Fruit fly (Drosophila melanogaster) whole organism, wandering third instar larva: Measurements from ENCODE around the gene CG9338.

Source experiments
- Abd-B ChIP-seq: fragments of >200 bp; optimal IDR thresholded peaks from 2 replicates; lab custom pipeline; 2017; ENCODE audit warnings: missing biosample characterization, missing genetic modification characterization
- CG32264 ChIP-seq: fragments of 200-800 bp; sonication (Bioruptor generic); optimal IDR thresholded peaks from 2 replicates; lab custom pipeline; 2016; ENCODE audit warnings: missing biosample characterization, missing genetic modification characterization
- CG9705 ChIP-seq: fragments of 200-800 bp; sonication (Bioruptor generic); optimal IDR thresholded peaks from 2 replicates; lab custom pipeline; 2018; ENCODE audit warnings: missing biosample characterization, mild to moderate bottlenecking, missing genetic modification characterization
- CrebA ChIP-seq: fragments of 200-800 bp; sonication (Bioruptor generic); optimal IDR thresholded peaks from 2 replicates; lab custom pipeline; 2016; ENCODE audit warnings: missing biosample characterization, mild to moderate bottlenecking, missing genetic modification characterization, borderline replicate concordance
- Dfd ChIP-seq: fragments of >200 bp; optimal IDR thresholded peaks from 2 replicates; lab custom pipeline; 2017; ENCODE audit warnings: missing biosample characterization, missing genetic modification characterization
- Dif ChIP-seq: fragments of 200-275, 200-300 bp; sonication (Bioruptor generic); optimal IDR thresholded peaks from 2 replicates; lab custom pipeline; 2018; ENCODE audit warnings: missing biosample characterization, missing genetic modification characterization; ENCODE audit not compliant: partially characterized antibody
- GATAd ChIP-seq: sonication (Bioruptor generic); optimal IDR thresholded peaks from 2 replicates; lab custom pipeline; 2016; ENCODE audit warnings: missing biosample characterization, missing genetic modification characterization
- HLH106 ChIP-seq: fragments of 200-800 bp; optimal IDR thresholded peaks from 3 replicates; lab custom pipeline; 2019; ENCODE audit warnings: missing biosample characterization, mild to moderate bottlenecking, missing genetic modification characterization, moderate library complexity
- Hnf4 ChIP-seq: fragments of 200-800 bp; sonication (Bioruptor generic); optimal IDR thresholded peaks from 2 replicates; lab custom pipeline; 2016; ENCODE audit warnings: missing biosample characterization, mild to moderate bottlenecking, missing genetic modification characterization
- Hr78 ChIP-seq: fragments of >200 bp; optimal IDR thresholded peaks from 2 replicates; lab custom pipeline; 2017; ENCODE audit warnings: missing biosample characterization, missing genetic modification characterization
- Jra ChIP-seq: sonication (Bioruptor generic); optimal IDR thresholded peaks from 2 replicates; lab custom pipeline; 2016; ENCODE audit warnings: missing biosample characterization, missing genetic modification characterization
- Mio ChIP-seq: sonication (Bioruptor generic); optimal IDR thresholded peaks from 2 replicates; lab custom pipeline; 2016; ENCODE audit warnings: missing biosample characterization, missing genetic modification characterization
- Myc ChIP-seq: fragments of >200 bp; optimal IDR thresholded peaks from 2 replicates; lab custom pipeline; 2017
- N ChIP-seq: fragments of >200 bp; optimal IDR thresholded peaks from 2 replicates; lab custom pipeline; 2018; ENCODE audit warnings: missing biosample characterization, missing external identifiers, missing genetic modification characterization
- OdsH ChIP-seq: fragments of 200-800 bp; sonication (Bioruptor generic); optimal IDR thresholded peaks from 2 replicates; lab custom pipeline; 2016; ENCODE audit warnings: missing biosample characterization, mild to moderate bottlenecking, missing genetic modification characterization
- Rel ChIP-seq, 2 experiments: fragments of 200-800 bp; sonication (Bioruptor generic) in 1 of 2; optimal IDR thresholded peaks; 2 replicates in 1 of 2; 3 replicates in 1 of 2; lab custom pipeline; 2016 to 2019; ENCODE audit warnings: mild to moderate bottlenecking in 2 of 2, missing biosample characterization in 2 of 2, missing genetic modification characterization in 2 of 2, moderate library complexity in 1 of 2
- Sp1 ChIP-seq: fragments of 200-800 bp; sonication (Bioruptor generic); optimal IDR thresholded peaks from 3 replicates; lab custom pipeline; 2019; ENCODE audit warnings: missing biosample characterization, mild to moderate bottlenecking, missing genetic modification characterization, moderate library complexity
- Vsx2 ChIP-seq: fragments of 200-300, 225-300 bp; sonication (Bioruptor generic); optimal IDR thresholded peaks from 2 replicates; lab custom pipeline; 2018; ENCODE audit warnings: missing biosample characterization, missing genetic modification characterization; ENCODE audit not compliant: partially characterized antibody
- br ChIP-seq: fragments of 200-800 bp; sonication (Bioruptor generic); optimal IDR thresholded peaks from 2 replicates; lab custom pipeline; 2016; ENCODE audit warnings: missing biosample characterization, missing genetic modification characterization
- brk ChIP-seq: fragments of 200-800 bp; sonication (Bioruptor generic); optimal IDR thresholded peaks from 2 replicates; lab custom pipeline; 2016; ENCODE audit warnings: missing biosample characterization, mild to moderate bottlenecking, missing genetic modification characterization
- dl ChIP-seq, 2 experiments: fragments of 175-275, 200-275 bp in 1 of 2; fragments of 200-275 bp in 1 of 2; sonication (Bioruptor generic); optimal IDR thresholded peaks; lab custom pipeline; 2018; ENCODE audit warnings: mild to moderate bottlenecking in 2 of 2, missing biosample characterization in 2 of 2, missing genetic modification characterization in 2 of 2, moderate library complexity in 2 of 2; ENCODE audit not compliant: partially characterized antibody in 2 of 2, insufficient read depth in 1 of 2
- dsf ChIP-seq: sonication (Bioruptor generic); optimal IDR thresholded peaks from 2 replicates; lab custom pipeline; 2016; ENCODE audit warnings: missing biosample characterization, missing genetic modification characterization, borderline replicate concordance
- ey ChIP-seq: fragments of 200-800 bp; sonication (Bioruptor generic); optimal IDR thresholded peaks from 2 replicates; lab custom pipeline; 2016; ENCODE audit warnings: missing biosample characterization, missing genetic modification characterization
- foxo ChIP-seq, 2 experiments: fragments of 200-800 bp; sonication (Bioruptor generic); optimal IDR thresholded peaks; 2 replicates in 1 of 2; 3 replicates in 1 of 2; lab custom pipeline; 2016 to 2017; ENCODE audit warnings: missing biosample characterization in 2 of 2, missing genetic modification characterization in 2 of 2
- fru ChIP-seq: fragments of 200-800 bp; sonication (Bioruptor generic); optimal IDR thresholded peaks from 3 replicates; lab custom pipeline; 2016; ENCODE audit warnings: missing biosample characterization, mild to moderate bottlenecking, missing genetic modification characterization
- h ChIP-seq: fragments of 200-800 bp; sonication (Bioruptor generic); optimal IDR thresholded peaks from 3 replicates; lab custom pipeline; 2016; ENCODE audit warnings: missing biosample characterization, mild to moderate bottlenecking, missing genetic modification characterization
- jim ChIP-seq: fragments of 175-275, 200-325 bp; sonication (Bioruptor generic); optimal IDR thresholded peaks from 2 replicates; lab custom pipeline; 2016; ENCODE audit warnings: missing biosample characterization, mild to moderate bottlenecking, missing genetic modification characterization
- lola ChIP-seq: fragments of >200 bp; optimal IDR thresholded peaks from 2 replicates; lab custom pipeline; 2017; ENCODE audit warnings: missing biosample characterization, missing genetic modification characterization
- pan ChIP-seq: fragments of >200 bp; optimal IDR thresholded peaks from 2 replicates; lab custom pipeline; 2017
- psq ChIP-seq: fragments of 200-800 bp; sonication (Bioruptor generic); optimal IDR thresholded peaks from 3 replicates; lab custom pipeline; 2017; ENCODE audit warnings: missing biosample characterization, mild to moderate bottlenecking, missing genetic modification characterization, moderate library complexity
- rgr ChIP-seq: fragments of 200-800 bp; sonication (Bioruptor generic); optimal IDR thresholded peaks from 3 replicates; lab custom pipeline; 2016; ENCODE audit warnings: missing biosample characterization, mild to moderate bottlenecking, missing genetic modification characterization
- sage ChIP-seq: fragments of 200-800 bp; sonication (Bioruptor generic); optimal IDR thresholded peaks from 2 replicates; lab custom pipeline; 2016; ENCODE audit warnings: missing biosample characterization, mild to moderate bottlenecking, missing genetic modification characterization
- sv ChIP-seq: fragments of 200-800 bp; sonication (Bioruptor generic); optimal IDR thresholded peaks from 3 replicates; lab custom pipeline; 2016; ENCODE audit warnings: missing biosample characterization, missing genetic modification characterization
- tai ChIP-seq: sonication (Bioruptor generic); optimal IDR thresholded peaks from 2 replicates; lab custom pipeline; 2016; ENCODE audit warnings: missing biosample characterization, missing genetic modification characterization
- usp ChIP-seq: fragments of >200 bp; optimal IDR thresholded peaks from 2 replicates; lab custom pipeline; 2017; ENCODE audit warnings: missing biosample characterization, missing genetic modification characterization
- woc ChIP-seq: sonication (Bioruptor generic); optimal IDR thresholded peaks from 2 replicates; lab custom pipeline; 2016; ENCODE audit warnings: missing biosample characterization, mild to moderate bottlenecking, missing genetic modification characterization

Gene CG9338

DNA sequence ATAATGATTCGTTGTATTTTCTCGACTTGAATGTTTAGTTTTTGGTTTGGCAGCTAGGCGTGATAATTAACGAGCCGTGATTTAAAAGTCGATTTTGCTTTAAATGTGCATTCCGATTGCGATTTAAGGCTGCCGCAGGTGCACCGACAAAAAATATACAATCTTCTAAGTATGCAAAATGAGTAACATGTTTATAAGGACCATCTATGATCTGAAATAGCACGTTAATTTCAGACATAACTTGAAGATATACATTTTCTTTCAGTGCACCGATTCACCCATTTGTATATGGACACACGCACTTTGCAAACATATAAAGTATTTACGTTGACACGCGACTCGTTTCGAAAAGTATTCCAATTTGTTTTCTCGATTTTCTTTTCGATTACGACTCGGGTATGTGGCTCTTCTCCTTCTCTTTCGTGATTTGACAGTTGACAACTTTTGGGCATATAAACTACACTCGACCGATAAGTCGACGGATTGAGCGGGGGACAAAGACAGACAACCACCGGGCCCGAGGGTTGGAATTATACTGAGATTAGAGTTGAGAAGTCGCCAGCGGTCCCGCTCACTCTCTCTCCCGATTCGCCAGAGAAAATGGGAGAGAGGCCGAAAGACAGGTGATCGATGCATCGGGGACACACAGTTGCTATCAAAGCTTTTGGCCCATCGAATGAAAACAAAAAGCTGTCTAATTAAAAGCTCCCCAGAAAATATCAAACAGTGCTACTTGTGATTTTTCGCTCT lies 25.0 kb downstream of the CG9338 start:
- TF ChIP-seq Hnf4 (GFP tag; lab: Kevin White, UChicago) = no peak
- TF ChIP-seq pan (lab: Kevin White, UChicago) = no peak
- TF ChIP-seq dl (GFP tag; optimal IDR thresholded peaks at IDR 0.05; lab: Kevin White, UChicago; ENCODE audit: insufficient read depth in 1 of 2, partially characterized antibody in 2 of 2) = peak in 1 of 2 experiments; percentile 43
- TF ChIP-seq Jra (GFP tag; lab: Kevin White, UChicago) = no peak
- no peak for TF ChIP-seq Rel (GFP tag; optimal IDR thresholded peaks at IDR 0.05; lab: Kevin White, UChicago)
- peak; percentile 19 for TF ChIP-seq Rel (tag; optimal IDR thresholded peaks at IDR 0.05; lab: Kevin White, UChicago)
- TF ChIP-seq HLH106 (tag; lab: Kevin White, UChicago) = no peak
- TF ChIP-seq br (GFP tag; lab: Kevin White, UChicago) = no peak
- no peak for TF ChIP-seq lola (GFP tag; lab: Kevin White, UChicago)
- TF ChIP-seq psq (GFP tag; lab: Kevin White, UChicago) = no peak
- TF ChIP-seq Mio = no peak
- no peak for TF ChIP-seq usp
- TF ChIP-seq Abd-B (GFP tag; lab: Kevin White, UChicago) = no peak
- TF ChIP-seq foxo (GFP tag; optimal IDR thresholded peaks at IDR 0.05; lab: Kevin White, UChicago) = no peak
- TF ChIP-seq brk (GFP tag; lab: Kevin White, UChicago) = no peak
- TF ChIP-seq woc (GFP tag; lab: Kevin White, UChicago) = no peak
- TF ChIP-seq tai (GFP tag; lab: Kevin White, UChicago) = no peak
- no peak for TF ChIP-seq Hr78 (GFP tag; lab: Kevin White, UChicago)
- no peak for TF ChIP-seq Dfd (GFP tag; lab: Kevin White, UChicago)
- TF ChIP-seq Sp1 = no peak
- no peak for TF ChIP-seq Vsx2 (GFP tag; lab: Kevin White, UChicago)
- TF ChIP-seq CrebA (GFP tag; lab: Kevin White, UChicago) = no peak
- TF ChIP-seq jim (GFP tag; lab: Kevin White, UChicago) = no peak
- no peak for TF ChIP-seq dsf (GFP tag; lab: Kevin White, UChicago)
- TF ChIP-seq Dif (GFP tag; lab: Kevin White, UChicago) = peak; percentile 21
- TF ChIP-seq Myc (lab: Kevin White, UChicago) = no peak
- no peak for TF ChIP-seq OdsH (GFP tag; lab: Kevin White, UChicago)
- TF ChIP-seq, all 38 proteins: peak for 3

DNA sequence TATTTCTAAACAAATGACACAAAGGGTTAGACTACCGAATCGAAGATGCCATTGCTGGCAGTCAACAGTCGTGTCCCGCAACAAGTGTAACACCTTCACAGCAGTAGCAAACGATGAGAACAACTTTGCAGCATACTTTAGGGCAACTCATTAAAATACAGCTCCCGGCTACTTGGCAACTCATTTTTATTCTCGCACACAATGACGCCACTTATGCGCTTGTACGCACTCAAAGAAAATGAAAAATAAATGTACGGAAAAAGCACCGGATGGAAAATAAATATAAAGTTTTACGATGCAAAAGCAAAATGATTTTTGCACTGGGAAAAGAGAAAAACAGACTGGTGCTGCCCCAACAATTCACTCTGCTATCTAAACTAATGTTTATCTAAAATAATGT lies 26.2 kb downstream of the CG9338 start:
- TF ChIP-seq br (GFP tag; lab: Kevin White, UChicago) = no peak
- TF ChIP-seq foxo (GFP tag; optimal IDR thresholded peaks at IDR 0.05; lab: Kevin White, UChicago) = no peak
- no peak for TF ChIP-seq Dfd (GFP tag; lab: Kevin White, UChicago)
- no peak for TF ChIP-seq jim (GFP tag; lab: Kevin White, UChicago)
- TF ChIP-seq ey (GFP tag; lab: Kevin White, UChicago) = no peak
- no peak for TF ChIP-seq rgr (GFP tag; lab: Kevin White, UChicago)
- no peak for TF ChIP-seq fru (GFP tag; lab: Kevin White, UChicago)
- TF ChIP-seq HLH106 (tag; lab: Kevin White, UChicago) = no peak
- no peak for TF ChIP-seq CrebA (GFP tag; lab: Kevin White, UChicago)
- TF ChIP-seq usp = no peak
- no peak for TF ChIP-seq sv (GFP tag; lab: Kevin White, UChicago)
- peak; percentile 40 for TF ChIP-seq Dif (GFP tag; lab: Kevin White, UChicago)
- no peak for TF ChIP-seq GATAd
- no peak for TF ChIP-seq CG9705 (GFP tag; lab: Kevin White, UChicago)
- peak; percentile 55 for TF ChIP-seq N (GFP tag; lab: Kevin White, UChicago)
- TF ChIP-seq Hr78 (GFP tag; lab: Kevin White, UChicago) = no peak
- TF ChIP-seq Myc (lab: Kevin White, UChicago) = peak; percentile 51
- TF ChIP-seq dl (GFP tag; optimal IDR thresholded peaks at IDR 0.05; lab: Kevin White, UChicago; ENCODE audit: insufficient read depth in 1 of 2, partially characterized antibody in 2 of 2) = no peak
- TF ChIP-seq Hnf4 (GFP tag; lab: Kevin White, UChicago) = no peak
- TF ChIP-seq sage = no peak
- TF ChIP-seq Vsx2 (GFP tag; lab: Kevin White, UChicago) = peak; percentile 30
- TF ChIP-seq brk (GFP tag; lab: Kevin White, UChicago) = no peak
- TF ChIP-seq lola (GFP tag; lab: Kevin White, UChicago) = no peak
- no peak for TF ChIP-seq h (GFP tag; lab: Kevin White, UChicago)
- TF ChIP-seq CG32264 (GFP tag; lab: Kevin White, UChicago) = no peak
- no peak for TF ChIP-seq Mio
- TF ChIP-seq, all 38 proteins: peak for 4
